Worm (Caenorhabditis elegans) whole organism, late embryonic: ENCODE results near the gene T06D8.9.

Experiments
- Y22D7AL.16 ChIP-seq: sonication (generic microtip); optimal IDR thresholded peaks from 2 replicates; lab custom pipeline; 2016; ENCODE audit warnings: missing genetic modification characterization, missing compliant biosample characterization
- elt-2 ChIP-seq: sonication (generic microtip); optimal IDR thresholded peaks from 2 replicates; lab custom pipeline; 2016; ENCODE audit warnings: missing genetic modification reagents, missing genetic modification characterization, missing compliant biosample characterization

DNA sequence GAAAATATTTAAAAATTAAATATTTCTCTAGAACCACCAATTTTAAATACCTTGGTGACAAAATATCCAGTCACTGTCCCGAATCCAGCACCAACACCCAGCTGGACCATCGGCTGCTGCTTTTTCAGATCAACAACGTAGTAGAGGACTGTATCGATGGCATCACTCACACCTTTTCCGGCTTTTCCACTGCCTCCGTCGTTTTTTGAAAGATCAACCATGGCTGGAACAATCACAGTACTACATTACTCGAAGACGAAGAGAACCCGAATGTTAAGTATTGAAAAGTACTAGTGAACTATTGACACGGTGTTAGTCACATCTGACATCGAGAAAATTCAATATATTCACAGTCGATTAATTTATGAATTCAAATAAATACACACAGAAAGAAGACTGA lies 2.3 kb upstream of the T06D8.9 start, which contains the start of gene fndc-1:
- TF ChIP-seq Y22D7AL.16 = no peak
- no peak for TF ChIP-seq elt-2 (tag; lab: Kevin White, UChicago)
